Fruit fly (Drosophila melanogaster) whole organism: ENCODE results near the gene aay.

Experiments used
- CG8478 ChIP-seq: fragments of >200 bp; optimal IDR thresholded peaks from 2 replicates; lab custom pipeline; 2018; ENCODE audit warnings: inconsistent platforms
- Dll ChIP-seq: fragments of >200 bp; optimal IDR thresholded peaks from 2 replicates; lab custom pipeline; 2017
- EcR ChIP-seq, 2 experiments: fragments of >200 bp; optimal IDR thresholded peaks; 2 replicates each; lab custom pipeline; 2017; ENCODE audit warnings: missing biosample characterization in 2 of 2, missing genetic modification characterization in 2 of 2, missing genetic modification reagents in 2 of 2
- pan ChIP-seq: fragments of >200 bp; optimal IDR thresholded peaks from 2 replicates; lab custom pipeline; 2017
- psq ChIP-seq: fragments of >200 bp; optimal IDR thresholded peaks from 2 replicates; lab custom pipeline; 2017
- usp ChIP-seq: fragments of >200 bp; optimal IDR thresholded peaks from 2 replicates; lab custom pipeline; 2017; ENCODE audit warnings: missing biosample characterization, missing genetic modification characterization, mixed read lengths

Gene aay

dm6 chr3L:9471151-9471903 is 48.3 kb downstream of the aay start:
- TF ChIP-seq EcR (GFP tag; optimal IDR thresholded peaks at IDR 0.05; lab: Kevin White, UChicago): no peak
- no peak for TF ChIP-seq pan
- no peak for TF ChIP-seq psq (lab: Kevin White, UChicago)
- TF ChIP-seq usp (GFP tag; lab: Kevin White, UChicago): no peak
- TF ChIP-seq Dll: no peak
- no peak for TF ChIP-seq CG8478 (lab: Kevin White, UChicago)
